Fruit fly (Drosophila melanogaster) S2 (cell line): ENCODE data around the gene Ide.

ENCODE experiments used
- CG8478 ChIP-seq: fragments of >200 bp; optimal IDR thresholded peaks from 2 replicates; lab custom pipeline; 2018
- CTCF ChIP-seq, 2 experiments: fragments of >200 bp; optimal IDR thresholded peaks; 2 replicates each; lab custom pipeline; 2018

Gene Ide

DNA sequence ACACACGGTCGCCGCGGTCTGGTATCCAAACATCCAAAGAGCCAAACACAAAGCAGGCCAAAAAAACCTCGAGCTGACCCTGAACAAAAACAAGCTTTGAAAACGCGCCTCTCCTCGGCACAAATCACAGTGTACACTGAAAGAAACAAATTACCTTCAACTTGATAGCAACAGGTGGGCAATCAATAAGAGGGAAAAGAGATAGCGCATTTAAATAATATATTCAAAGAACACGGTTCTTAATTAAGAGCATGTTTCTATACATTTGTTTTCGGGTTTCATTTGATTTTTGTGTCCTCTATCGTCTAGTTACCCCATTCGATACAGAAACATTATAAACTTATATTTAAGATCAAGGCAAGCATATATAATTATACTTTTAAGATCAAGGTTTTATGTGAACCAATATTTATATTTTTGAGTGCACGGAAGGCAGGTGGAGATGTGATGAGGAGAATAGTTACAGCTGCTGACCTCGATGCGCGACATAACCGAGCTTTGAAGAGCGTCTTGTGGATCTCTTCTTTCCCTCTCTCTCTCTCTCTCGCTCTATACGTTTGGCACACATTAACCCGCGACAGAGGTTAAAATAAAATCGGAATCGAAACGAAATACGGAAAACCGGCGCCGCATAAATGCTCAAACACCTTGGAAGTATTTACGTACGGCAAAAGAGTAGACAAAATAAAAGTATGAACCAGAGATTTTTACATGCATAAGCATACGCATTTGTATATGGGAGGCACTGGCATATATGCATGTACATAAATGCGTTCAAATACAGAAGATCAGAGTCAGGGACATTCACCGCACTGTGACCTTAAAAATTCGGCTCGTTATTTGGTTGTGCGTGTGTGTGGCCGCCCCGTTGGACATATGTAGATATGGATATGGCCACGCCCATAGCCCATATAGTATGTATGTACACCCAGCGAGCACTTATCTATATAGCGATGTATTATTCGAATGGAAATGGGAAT, 22.8 kb upstream of the Ide start:
- TF ChIP-seq CTCF (optimal IDR thresholded peaks at IDR 0.05; lab: Kevin White, UChicago) (no peak), CG8478 (lab: Kevin White, UChicago) (no peak)

DNA sequence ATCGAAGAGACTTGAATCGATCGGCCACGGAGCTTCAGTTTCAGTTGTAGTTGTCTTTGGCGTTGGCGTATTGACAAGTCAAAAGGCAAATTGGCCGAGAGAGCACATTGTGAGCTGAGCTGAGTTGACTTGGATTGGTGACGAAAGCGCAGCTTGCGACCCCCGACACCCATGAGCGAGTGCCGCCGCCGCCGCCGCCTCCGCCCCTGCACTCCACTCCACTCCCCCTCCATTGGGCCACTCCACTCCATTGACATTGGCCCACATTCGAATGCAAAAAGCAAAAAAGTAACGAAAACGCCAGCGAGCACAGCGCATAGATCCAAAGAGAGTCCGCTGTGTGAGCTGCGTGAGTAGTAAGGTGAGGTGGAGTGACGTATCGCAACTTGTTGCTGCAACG, 22.1 kb upstream of the Ide start:
- TF ChIP-seq CG8478 (lab: Kevin White, UChicago) (no peak), CTCF (optimal IDR thresholded peaks at IDR 0.05; lab: Kevin White, UChicago) (no peak)

DNA sequence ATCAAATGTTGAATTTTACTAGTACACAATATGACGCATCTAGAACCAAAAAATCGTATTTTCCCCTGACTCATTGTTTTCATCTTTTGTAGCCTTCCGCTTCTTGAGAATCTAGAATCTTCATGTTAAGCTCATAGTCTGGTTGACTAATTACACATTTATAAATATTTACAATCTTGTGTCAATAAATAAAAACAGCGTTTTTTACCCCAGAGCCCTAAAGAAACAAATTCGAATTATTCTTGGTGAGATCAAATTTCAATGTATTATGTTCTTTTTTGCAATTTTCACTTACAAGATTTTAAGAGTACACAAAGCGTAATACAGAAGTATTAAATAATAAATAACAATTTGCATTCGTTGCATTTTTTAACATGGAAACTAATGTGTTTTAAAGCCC, 20.4 kb upstream of the Ide start:
- no peak for TF ChIP-seq CTCF (optimal IDR thresholded peaks at IDR 0.05; lab: Kevin White, UChicago)
- TF ChIP-seq CG8478 (lab: Kevin White, UChicago): no peak

DNA sequence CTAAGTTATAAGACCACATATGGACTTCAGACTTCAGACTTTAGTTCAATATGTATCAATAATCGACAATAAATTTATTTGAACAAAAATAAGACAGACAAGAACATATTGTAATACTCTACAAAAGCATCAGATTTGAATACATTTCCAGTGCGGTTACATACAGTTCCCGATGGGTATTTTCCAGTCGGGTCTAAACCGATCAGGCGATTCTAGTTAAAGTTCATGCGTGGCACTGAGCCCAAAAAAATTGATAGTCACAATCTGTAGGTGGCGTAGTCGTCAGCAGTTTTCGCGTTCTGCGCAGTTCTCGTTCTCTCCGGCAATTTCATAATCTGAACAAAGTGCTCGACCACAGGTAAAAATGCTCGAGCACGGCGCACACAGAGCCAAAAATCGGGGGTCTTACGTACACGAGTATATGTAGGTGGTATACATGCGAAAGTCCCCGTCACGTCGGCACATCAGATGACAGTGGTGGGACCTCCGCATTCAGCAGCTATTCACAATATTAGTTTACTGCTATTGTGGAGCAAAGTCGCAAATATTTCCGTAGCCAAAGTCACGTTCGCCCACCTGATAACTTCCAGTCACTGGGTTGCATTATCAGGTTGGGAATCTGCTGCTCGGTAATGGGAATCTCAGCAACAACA, 19.7 kb upstream of the Ide start:
- TF ChIP-seq CG8478 (lab: Kevin White, UChicago): no peak
- TF ChIP-seq CTCF (optimal IDR thresholded peaks at IDR 0.05; lab: Kevin White, UChicago): no peak

DNA sequence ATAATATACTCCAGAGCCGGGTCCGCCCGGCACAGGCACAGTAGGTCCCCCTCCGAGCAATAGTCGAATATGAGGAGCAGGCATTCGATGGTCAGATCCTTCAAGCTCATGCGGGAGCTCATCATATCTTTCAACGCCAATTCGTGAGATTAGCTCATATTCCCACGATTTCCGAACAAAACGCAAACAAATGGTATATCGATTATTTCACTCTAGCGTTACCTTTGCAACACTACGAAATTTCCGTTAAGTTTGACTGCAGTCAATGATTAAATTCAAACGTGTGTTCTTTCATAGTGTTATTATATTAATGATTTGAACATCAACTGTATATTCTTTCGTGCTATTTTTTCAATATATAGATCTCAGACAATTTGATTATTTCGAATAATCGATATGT, 17.7 kb upstream of the Ide start, which contains the start of gene CG33969:
TSS of gene CG33969 (minus strand) at position 197 of the 400 bp plus-strand sequence.
- TF ChIP-seq CG8478 (lab: Kevin White, UChicago) (no peak), CTCF (optimal IDR thresholded peaks at IDR 0.05; lab: Kevin White, UChicago) (no peak)

DNA sequence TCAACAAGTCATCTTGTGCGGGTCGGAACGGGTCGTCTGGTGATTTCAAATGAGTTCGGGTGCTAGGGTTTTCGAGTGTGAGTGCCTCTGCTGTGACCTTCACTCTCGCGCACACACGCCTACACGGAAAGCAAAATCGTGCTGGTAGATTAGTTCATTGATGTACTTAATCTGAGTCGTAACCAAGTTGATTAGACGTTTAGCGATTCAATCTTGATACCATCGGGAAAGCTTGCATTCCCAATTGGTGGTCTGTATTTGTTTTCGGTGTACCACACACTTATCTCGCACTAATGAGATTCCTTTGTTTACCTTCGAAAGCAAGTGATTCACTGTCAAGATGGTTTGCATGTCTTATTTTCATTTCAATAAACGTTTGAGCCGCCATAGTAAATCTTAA, 13.3 kb upstream of the Ide start:
- no peak for TF ChIP-seq CTCF (optimal IDR thresholded peaks at IDR 0.05; lab: Kevin White, UChicago)
- no peak for TF ChIP-seq CG8478 (lab: Kevin White, UChicago)

DNA sequence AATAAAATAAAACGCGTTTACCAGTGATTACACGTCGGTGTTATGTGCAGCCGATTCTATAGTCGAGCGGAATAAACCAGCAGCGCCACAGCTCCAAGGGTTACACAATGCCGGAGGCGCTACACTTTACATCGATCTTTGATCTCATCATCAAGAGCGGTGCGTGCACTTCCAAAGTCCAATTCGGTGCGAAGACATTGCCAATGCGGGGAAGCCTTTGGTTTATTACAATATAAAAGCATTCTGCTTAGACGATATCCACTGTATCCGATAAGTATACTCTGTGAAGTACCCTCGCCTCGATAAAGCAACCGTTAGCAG, 12.1 kb upstream of the Ide start:
- TF ChIP-seq CG8478 (lab: Kevin White, UChicago) (no peak), CTCF (optimal IDR thresholded peaks at IDR 0.05; lab: Kevin White, UChicago) (no peak)

dm6 chr3L:20387038-20387842, 11.5 kb upstream of the Ide start:
- TF ChIP-seq CTCF (optimal IDR thresholded peaks at IDR 0.05; lab: Kevin White, UChicago) (no peak), CG8478 (lab: Kevin White, UChicago) (no peak)

DNA sequence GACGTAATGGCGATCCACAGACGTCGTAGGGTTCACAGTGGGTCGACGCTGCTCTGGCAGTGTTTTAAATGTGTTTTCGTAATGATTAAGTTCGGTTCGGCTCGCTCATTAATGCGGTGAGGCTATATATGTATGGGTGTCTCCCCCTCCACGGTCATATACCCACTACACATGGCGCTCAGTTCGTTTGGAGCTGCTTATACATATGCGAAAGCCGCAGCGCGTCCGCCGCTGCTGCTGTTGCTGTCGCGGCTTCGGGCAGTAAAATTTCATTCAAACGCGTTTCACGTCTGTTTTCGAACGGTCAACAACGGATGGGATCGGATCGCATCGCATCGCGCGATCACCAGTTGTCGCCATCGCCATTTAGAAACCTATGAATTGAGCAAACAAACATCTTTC, 10.3 kb upstream of the Ide start:
- TF ChIP-seq CG8478 (lab: Kevin White, UChicago) (no peak), CTCF (optimal IDR thresholded peaks at IDR 0.05; lab: Kevin White, UChicago) (no peak)

- TF ChIP-seq CG8478 (lab: Kevin White, UChicago) (no peak), CTCF (optimal IDR thresholded peaks at IDR 0.05; lab: Kevin White, UChicago) (no peak)
These were observed 9.7 kb upstream of the Ide start for dm6 chr3L:20385408-20385807.

dm6 chr3L:20385006-20385405, 9.3 kb upstream of the Ide start:
- TF ChIP-seq CG8478 (lab: Kevin White, UChicago): no peak
- TF ChIP-seq CTCF (optimal IDR thresholded peaks at IDR 0.05; lab: Kevin White, UChicago): no peak

dm6 chr3L:20384086-20384810, 8.6 kb upstream of the Ide start, which contains the start of the genes CG5498 and fbl:
Gene CG5498 (minus strand): TSS chr3L:20384109.
Gene fbl (plus strand): TSS chr3L:20384429.
- TF ChIP-seq CTCF (optimal IDR thresholded peaks at IDR 0.05; lab: Kevin White, UChicago): no peak
- TF ChIP-seq CG8478 (lab: Kevin White, UChicago): no peak

DNA sequence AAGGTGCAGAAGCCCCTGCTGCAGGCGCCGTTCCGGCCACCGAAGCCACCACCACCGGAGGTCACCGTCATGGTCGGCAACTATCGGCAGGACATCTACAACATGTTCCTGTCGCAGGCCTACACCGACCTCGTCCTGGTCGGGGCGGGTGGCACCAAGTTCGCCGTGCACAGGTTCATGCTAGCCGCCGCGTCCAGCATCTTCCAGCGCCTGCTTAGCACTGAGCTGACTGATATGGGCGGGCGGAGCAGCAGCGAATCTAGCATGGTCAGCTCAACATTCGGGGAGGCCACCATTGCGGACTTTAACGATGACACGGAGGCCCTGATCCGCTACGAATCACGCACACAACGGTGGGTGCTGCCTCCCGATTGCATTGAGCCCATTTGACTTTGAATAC, 3.8 kb upstream of the Ide start:
- TF ChIP-seq CG8478 (lab: Kevin White, UChicago): no peak
- no peak for TF ChIP-seq CTCF (optimal IDR thresholded peaks at IDR 0.05; lab: Kevin White, UChicago)

DNA sequence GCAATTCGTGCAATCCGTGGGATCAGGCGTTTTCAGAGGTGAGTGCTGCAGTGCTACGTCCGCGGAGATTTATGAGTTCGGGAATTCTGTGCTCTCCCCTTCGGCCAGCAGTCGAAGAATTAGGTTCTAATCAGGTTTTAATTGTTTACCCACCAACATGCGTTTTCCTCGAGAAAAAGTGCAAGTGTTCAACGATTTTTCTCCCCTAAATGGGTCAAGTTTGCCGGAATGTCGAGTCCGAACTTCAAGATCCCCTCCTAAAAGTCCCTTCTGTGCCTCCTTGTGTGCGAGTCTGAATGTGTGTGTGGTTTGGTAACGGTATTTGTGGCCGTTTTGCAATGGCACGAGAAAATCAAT, 846 bp upstream of the Ide start:
- TF ChIP-seq CTCF (optimal IDR thresholded peaks at IDR 0.05; lab: Kevin White, UChicago) (no peak), CG8478 (lab: Kevin White, UChicago) (no peak)
